Worm (Caenorhabditis elegans) whole organism, L4/young adult: ENCODE measurements around the gene pde-4.

ENCODE experiments used
- W03F9.2 ChIP-seq: fragments of 150-350 bp; optimal IDR thresholded peaks from 2 replicates; lab custom pipeline; 2014; ENCODE audit warnings: missing biosample characterization, missing genetic modification characterization
- dao-5 ChIP-seq: sonication (generic microtip); optimal IDR thresholded peaks from 2 replicates; lab custom pipeline; 2016; ENCODE audit warnings: missing genotype, missing genetic modification characterization, moderate library complexity, missing compliant biosample characterization

ce11 chrII:7624995-7625394, 26.1 kb downstream of the pde-4 start:
- TF ChIP-seq W03F9.2 (tag; lab: Kevin White, UChicago) = no peak
- no peak for TF ChIP-seq dao-5 (tag; lab: Kevin White, UChicago)
